Fruit fly (Drosophila melanogaster): ENCODE measurements around the gene hb.

hb gene

DNA sequence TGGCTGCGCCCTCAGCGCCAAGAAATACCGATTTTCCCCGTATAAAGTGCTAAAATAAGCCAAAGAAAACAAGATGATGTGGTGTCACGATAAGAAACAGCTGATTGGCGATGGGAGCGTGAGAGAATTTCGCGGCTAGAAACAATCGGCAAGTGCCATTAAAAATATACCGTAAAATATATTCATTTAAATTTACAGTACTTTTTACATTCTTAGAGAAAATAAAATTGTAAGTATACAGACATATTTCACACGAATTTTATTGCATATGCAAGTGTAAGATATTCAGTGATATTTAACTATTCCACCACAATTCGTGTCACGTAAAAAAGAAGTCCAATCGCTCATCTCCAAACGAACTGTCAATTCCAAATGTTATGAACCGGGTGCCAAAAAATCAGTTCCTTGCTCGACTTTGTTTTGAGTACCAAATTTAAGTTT, 21.0 kb downstream of the hb start, which contains the start of the genes Unc50, CG11755 and CG8043 (continued):
- TF ChIP-seq CG13296 (GFP tag; optimal IDR thresholded peaks at IDR 0.05), result peak; percentile 69
- TF ChIP-seq phol (tag; optimal IDR thresholded peaks at IDR 0.05), result peak; percentile 88
- 0 out of 2 replicates have a peak, but pooled peaks have one; percentile 61 for TF ChIP-seq wdn (GFP tag; IDR thresholded peaks at IDR 0.05)
- peak; percentile 94 to 98 for TF ChIP-seq crp (GFP tag; optimal IDR thresholded peaks at IDR 0.05)
- peak; percentile 22 for TF ChIP-seq schlank (tag; optimal IDR thresholded peaks at IDR 0.05)
- TF ChIP-seq CG9437 (GFP tag; optimal IDR thresholded peaks at IDR 0.05), result peak; percentile 72
- no peak for TF ChIP-seq CG18599 (GFP tag; optimal IDR thresholded peaks at IDR 0.05)
- peak; percentile 44 for TF ChIP-seq cato (GFP tag; optimal IDR thresholded peaks at IDR 0.05; ENCODE audit: borderline replicate concordance)
- peak; percentile 75; the same call in 2 of the 3 replicates for TF ChIP-seq jigr1 (GFP tag; IDR thresholded peaks at IDR 0.05)
- TF ChIP-seq Optix (GFP tag; IDR thresholded peaks at IDR 0.05), result peak; percentile 45; the same call in 1 of the 3 replicates
- peak; percentile 80 for TF ChIP-seq CG7839 (tag; optimal IDR thresholded peaks at IDR 0.05)
- TF ChIP-seq Tbp (GFP tag; optimal IDR thresholded peaks at IDR 0.05), result no peak
- peak; percentile 91 for TF ChIP-seq Opbp (GFP tag; IDR thresholded peaks at IDR 0.05; ENCODE audit: partially characterized antibody)
- TF ChIP-seq Dll (GFP tag; IDR thresholded peaks at IDR 0.05; ENCODE audit: partially characterized antibody), result peak; percentile 100
- TF ChIP-seq CG10959 (GFP tag; IDR thresholded peaks at IDR 0.05), result peak; percentile 44
- peak; percentile 72 for TF ChIP-seq corto (GFP tag; optimal IDR thresholded peaks at IDR 0.05)
- TF ChIP-seq CG15073 (GFP tag; optimal IDR thresholded peaks at IDR 0.05), result no peak
- TF ChIP-seq ken (GFP tag; IDR thresholded peaks at IDR 0.05), result 0 out of 3 replicates have a peak, but pooled peaks have one; percentile 32
- peak; percentile 78 for TF ChIP-seq pzg (GFP tag; optimal IDR thresholded peaks at IDR 0.05)
- TF ChIP-seq CG14965 (GFP tag; optimal IDR thresholded peaks at IDR 0.05; ENCODE audit: borderline replicate concordance), result no peak
- no peak for TF ChIP-seq Lim3 (GFP tag; IDR thresholded peaks at IDR 0.05)
- TF ChIP-seq CG8359 (GFP tag; optimal IDR thresholded peaks at IDR 0.05; ENCODE audit: borderline replicate concordance), result no peak
- no peak for TF ChIP-seq sima (GFP tag; optimal IDR thresholded peaks at IDR 0.05)
- peak; percentile 83 for TF ChIP-seq slbo (GFP tag; IDR thresholded peaks at IDR 0.05)
- TF ChIP-seq tx (GFP tag; optimal IDR thresholded peaks at IDR 0.05), result peak; percentile 53
- peak; percentile 78 for TF ChIP-seq GATAe (GFP tag; conservative IDR thresholded peaks at IDR 0.05)
- TF ChIP-seq al (GFP tag; IDR thresholded peaks at IDR 0.05), result peak; percentile 81
- peak; percentile 46 for TF ChIP-seq CG5180 (GFP tag; optimal IDR thresholded peaks at IDR 0.05)
- TF ChIP-seq CG10321 (GFP tag; IDR thresholded peaks at IDR 0.05), result no peak
- TF ChIP-seq pan (optimal IDR thresholded peaks at IDR 0.05), result no peak
- peak in 1 of 2 experiments; percentile 56 for TF ChIP-seq pan (GFP tag; optimal IDR thresholded peaks at IDR 0.05 in 1 of 2, IDR thresholded peaks at IDR 0.05 in 1 of 2)
- no peak for TF ChIP-seq chm (GFP tag; IDR thresholded peaks at IDR 0.05)
- TF ChIP-seq Xbp1 (GFP tag; optimal IDR thresholded peaks at IDR 0.05), result peak; percentile 91
- no peak for TF ChIP-seq br (optimal IDR thresholded peaks at IDR 0.05)
- no peak for TF ChIP-seq CG1792 (GFP tag; optimal IDR thresholded peaks at IDR 0.05)
- peak; percentile 60 for TF ChIP-seq Camta (GFP tag; optimal IDR thresholded peaks at IDR 0.05)
- TF ChIP-seq hth (optimal IDR thresholded peaks at IDR 0.05), result no peak
- no peak for TF ChIP-seq CG13894 (tag; optimal IDR thresholded peaks at IDR 0.05)
- no peak for TF ChIP-seq salm (tag; optimal IDR thresholded peaks at IDR 0.05)
- peak; percentile 83 for TF ChIP-seq ind (GFP tag; optimal IDR thresholded peaks at IDR 0.05)
- TF ChIP-seq CG2120 (GFP tag; optimal IDR thresholded peaks at IDR 0.05), result peak; percentile 89
- TF ChIP-seq CG13624 (GFP tag; optimal IDR thresholded peaks at IDR 0.05), result peak; percentile 71
- peak; percentile 95 for TF ChIP-seq zen2 (GFP tag; IDR thresholded peaks at IDR 0.05; ENCODE audit: partially characterized antibody)
- TF ChIP-seq unpg (GFP tag; optimal IDR thresholded peaks at IDR 0.05), result peak; percentile 74
- TF ChIP-seq Nf-YC (tag; optimal IDR thresholded peaks at IDR 0.05), result peak; percentile 71
- peak; percentile 59 for TF ChIP-seq kay (GFP tag; optimal IDR thresholded peaks at IDR 0.05)
- TF ChIP-seq gsb-n (tag; optimal IDR thresholded peaks at IDR 0.05), result peak; percentile 69
- TF ChIP-seq dmrt11E (tag; optimal IDR thresholded peaks at IDR 0.05), result peak; percentile 77
- no peak for TF ChIP-seq fru (optimal IDR thresholded peaks at IDR 0.05)
- peak; percentile 98 for TF ChIP-seq vnd (GFP tag; IDR thresholded peaks at IDR 0.05; ENCODE audit: partially characterized antibody)

All from whole organism, embryonic.